Fruit fly (Drosophila melanogaster): ENCODE data around the gene pasha.

Gene pasha

dm6 chr3R:31608438-31609188 is 9.2 kb upstream of the pasha start (continued):
- TF ChIP-seq pros (GFP tag; optimal IDR thresholded peaks at IDR 0.05): peak; percentile 64
- no peak for TF ChIP-seq CG15601 (tag; optimal IDR thresholded peaks at IDR 0.05)
- peak; percentile 15 for TF ChIP-seq CG12299 (tag; optimal IDR thresholded peaks at IDR 0.05)
- peak; percentile 31 for TF ChIP-seq CG18599 (GFP tag; optimal IDR thresholded peaks at IDR 0.05)
- TF ChIP-seq lilli (GFP tag; optimal IDR thresholded peaks at IDR 0.05): peak; percentile 14
- TF ChIP-seq CG2678 (tag; optimal IDR thresholded peaks at IDR 0.05): peak; percentile 0
- peak; percentile 79 for TF ChIP-seq sd (tag; optimal IDR thresholded peaks at IDR 0.05)
- peak; percentile 58 for TF ChIP-seq Elba2 (GFP tag; optimal IDR thresholded peaks at IDR 0.05)
- no peak for TF ChIP-seq aop (GFP tag; IDR thresholded peaks at IDR 0.05)
- TF ChIP-seq CG15479 (GFP tag; optimal IDR thresholded peaks at IDR 0.05): peak; percentile 23
- TF ChIP-seq CG11504 (tag; optimal IDR thresholded peaks at IDR 0.05): peak; percentile 9
- TF ChIP-seq kay (GFP tag; optimal IDR thresholded peaks at IDR 0.05): peak; percentile 33
- TF ChIP-seq CG17359 (tag; optimal IDR thresholded peaks at IDR 0.05): peak; percentile 10
- TF ChIP-seq CG17802 (tag; optimal IDR thresholded peaks at IDR 0.05): no peak
- TF ChIP-seq lbe (GFP tag; optimal IDR thresholded peaks at IDR 0.05): peak; percentile 11
- TF ChIP-seq eve (GFP tag; optimal IDR thresholded peaks at IDR 0.05): peak in 1 of 2 experiments; percentile 70
- peak; percentile 78 for TF ChIP-seq CG10543 (GFP tag; optimal IDR thresholded peaks at IDR 0.05)
- no peak for TF ChIP-seq bowl (GFP tag; IDR thresholded peaks at IDR 0.05)
- TF ChIP-seq kah (GFP tag; optimal IDR thresholded peaks at IDR 0.05): peak; percentile 18
- TF ChIP-seq nerfin-2 (GFP tag; IDR thresholded peaks at IDR 0.05; ENCODE audit: partially characterized antibody): no peak
- peak; percentile 42 for TF ChIP-seq CG9437 (GFP tag; optimal IDR thresholded peaks at IDR 0.05)
- TF ChIP-seq D19A (tag; optimal IDR thresholded peaks at IDR 0.05): no peak
- TF ChIP-seq Hmr (GFP tag; optimal IDR thresholded peaks at IDR 0.05): peak; percentile 45
- TF ChIP-seq Meics (GFP tag; optimal IDR thresholded peaks at IDR 0.05): peak; percentile 21
- peak; percentile 29 for TF ChIP-seq CG3407 (GFP tag; optimal IDR thresholded peaks at IDR 0.05)
- peak; percentile 17 for TF ChIP-seq Deaf1 (tag; optimal IDR thresholded peaks at IDR 0.05)
- TF ChIP-seq CG1832 (GFP tag; optimal IDR thresholded peaks at IDR 0.05): peak; percentile 86
- TF ChIP-seq CG18764 (GFP tag; optimal IDR thresholded peaks at IDR 0.05): no peak
- TF ChIP-seq exex (tag; optimal IDR thresholded peaks at IDR 0.05): peak; percentile 34
- peak in 1 of 2 experiments; percentile 71 for TF ChIP-seq crp (GFP tag; optimal IDR thresholded peaks at IDR 0.05)
- no peak for TF ChIP-seq tgo (GFP tag; IDR thresholded peaks at IDR 0.05)
- peak in 1 of 3 experiments; percentile 86 for TF ChIP-seq Stat92E (GFP tag; optimal IDR thresholded peaks at IDR 0.05)
- TF ChIP-seq CG10147 (GFP tag; optimal IDR thresholded peaks at IDR 0.05): no peak
- peak; percentile 82 for TF ChIP-seq abd-A (tag; optimal IDR thresholded peaks at IDR 0.05)
- peak; percentile 4 for TF ChIP-seq crc (GFP tag; optimal IDR thresholded peaks at IDR 0.05)
- TF ChIP-seq CrebB (tag; optimal IDR thresholded peaks at IDR 0.05): peak; percentile 59
- peak; percentile 30 for TF ChIP-seq sug (tag; optimal IDR thresholded peaks at IDR 0.05)
- TF ChIP-seq jigr1 (GFP tag; IDR thresholded peaks at IDR 0.05): no peak
- peak; percentile 16 for TF ChIP-seq CG6813 (GFP tag; optimal IDR thresholded peaks at IDR 0.05)
- peak; percentile 87 for TF ChIP-seq CG12769 (tag; optimal IDR thresholded peaks at IDR 0.05)
- peak; percentile 13 for TF ChIP-seq oc (tag; optimal IDR thresholded peaks at IDR 0.05)
- TF ChIP-seq CG17829 (tag; optimal IDR thresholded peaks at IDR 0.05): no peak
- peak; percentile 61 for TF ChIP-seq CG13894 (tag; optimal IDR thresholded peaks at IDR 0.05)
- TF ChIP-seq chn (GFP tag; optimal IDR thresholded peaks at IDR 0.05): peak; percentile 43
- peak; percentile 96 for TF ChIP-seq CG8478 (optimal IDR thresholded peaks at IDR 0.05)
- peak; percentile 10 for TF ChIP-seq BtbVII (GFP tag; optimal IDR thresholded peaks at IDR 0.05)
- TF ChIP-seq HmgD (GFP tag; optimal IDR thresholded peaks at IDR 0.05): peak; percentile 15
- TF ChIP-seq Sry-β (GFP tag; optimal IDR thresholded peaks at IDR 0.05): no peak

All from whole organism, embryonic.